Worm (Caenorhabditis elegans): Measurements from ENCODE around the gene R144.6.

The R144.6 gene

DNA sequence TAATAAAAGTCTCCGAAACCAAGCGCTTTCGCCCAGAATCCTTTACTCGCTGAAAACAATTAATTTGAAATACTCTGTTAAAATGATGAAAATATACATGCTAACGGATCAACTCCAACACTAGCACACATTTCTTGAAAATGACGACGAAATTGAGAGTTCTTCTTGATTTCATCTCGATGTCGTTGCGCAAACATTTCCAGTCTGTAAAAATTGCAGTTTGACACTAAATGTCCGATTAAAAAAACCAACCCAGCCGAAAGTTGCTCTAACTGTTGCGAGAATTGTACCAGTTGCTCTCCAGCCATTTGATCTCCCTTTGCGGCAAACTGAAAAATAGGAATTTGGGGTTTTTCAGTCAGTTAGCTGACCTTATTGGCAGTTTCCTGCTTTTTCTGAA is 43.2 kb downstream of the R144.6 start (continued):
- no peak for TF ChIP-seq let-607 (tag; optimal IDR thresholded peaks at IDR 0.05)
- no peak for TF ChIP-seq lin-40 (tag; optimal IDR thresholded peaks at IDR 0.05)
- no peak for TF ChIP-seq nhr-90 (tag; optimal IDR thresholded peaks at IDR 0.05)

DNA sequence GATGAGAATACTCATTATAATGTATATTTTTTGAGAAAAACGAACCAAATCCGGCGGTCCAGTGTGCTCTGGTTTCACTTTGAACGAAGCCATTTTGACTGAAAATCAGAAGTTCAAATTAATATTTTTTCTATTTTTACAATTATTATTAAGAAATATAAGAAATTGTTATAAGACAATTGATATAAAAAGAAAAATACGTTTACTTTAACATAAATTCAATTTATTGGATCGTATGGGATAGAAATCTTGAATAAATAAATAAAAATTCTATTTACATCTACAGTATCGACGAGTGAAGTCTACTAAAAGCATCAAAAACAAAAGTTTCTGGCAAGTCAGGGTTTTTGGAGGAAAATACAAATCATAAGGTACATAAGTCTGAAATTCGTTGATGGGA is 44.3 kb downstream of the R144.6 start, which contains the start of gene C27F2.4:
TSS of gene C27F2.4 (minus strand) at position 101 of the 400 bp plus-strand sequence.
- no peak for TF ChIP-seq ceh-58 (GFP tag; IDR thresholded peaks at IDR 0.05)
- no peak for TF ChIP-seq lin-54 (GFP tag; optimal IDR thresholded peaks at IDR 0.05)
- no peak for TF ChIP-seq akir-1 (GFP tag; optimal IDR thresholded peaks at IDR 0.05)
- TF ChIP-seq hlh-12 (tag; optimal IDR thresholded peaks at IDR 0.05) = no peak

- no peak for TF ChIP-seq T07F8.4 (tag; optimal IDR thresholded peaks at IDR 0.05)
- TF ChIP-seq F33H1.4 (GFP tag; IDR thresholded peaks at IDR 0.05) = no peak
- TF ChIP-seq tbx-9 (tag; optimal IDR thresholded peaks at IDR 0.05; ENCODE audit: borderline replicate concordance) = no peak
- TF ChIP-seq tbp1 (GFP tag; optimal IDR thresholded peaks at IDR 0.05) = no peak
- no peak for TF ChIP-seq unc-62 (GFP tag; optimal IDR thresholded peaks at IDR 0.05)
- TF ChIP-seq madf-8 (GFP tag; conservative IDR thresholded peaks at IDR 0.05) = no peak
- TF ChIP-seq rcor-1 (GFP tag; IDR thresholded peaks at IDR 0.05) = no peak
- TF ChIP-seq Y79H2A.3 (GFP tag; conservative IDR thresholded peaks at IDR 0.05) = no peak
Measured at ce11 chrIII:4956566-4956965, 48.0 kb downstream of the R144.6 start, which contains the start of gene C26E6.1. Gene C26E6.1 (plus strand): TSS chrIII:4956866.
